Fruit fly (Drosophila melanogaster) whole organism, embryonic: ENCODE data around the gene Hpr1.
A peak's percentile ranks its signal among the peaks of the same experiment; 100 is the strongest.

Source experiments
- B-H2 ChIP-seq: fragments of 200-800 bp; sonication (Bioruptor generic); optimal IDR thresholded peaks from 2 replicates; lab custom pipeline; 2018; ENCODE audit warnings: missing biosample characterization, mild to moderate bottlenecking, missing genetic modification characterization
- CG10543 ChIP-seq: fragments of 200-800 bp; sonication (Bioruptor generic); optimal IDR thresholded peaks from 3 replicates; lab custom pipeline; 2017; ENCODE audit warnings: missing biosample characterization, mild to moderate bottlenecking, missing genetic modification characterization, moderate library complexity
- CG12769 ChIP-seq: fragments of 200-800 bp; sonication (Bioruptor generic); optimal IDR thresholded peaks from 2 replicates; lab custom pipeline; 2019; ENCODE audit warnings: missing biosample characterization, mild to moderate bottlenecking, missing genetic modification characterization, moderate library complexity
- CG14014 ChIP-seq: fragments of 200-800 bp; sonication (Bioruptor generic); IDR thresholded peaks from 2 replicates; pipeline ENCODE4 v1.3.6; 2022; ENCODE audit warnings: missing biosample characterization, missing genetic modification characterization
- CG2199 ChIP-seq: fragments of 200-800 bp; sonication (Bioruptor generic); IDR thresholded peaks from 3 replicates; pipeline ENCODE4 v1.3.6; 2022; ENCODE audit warnings: missing biosample characterization, missing genetic modification characterization
- CG32532 ChIP-seq: fragments of 200-800 bp; sonication (Bioruptor generic); IDR thresholded peaks from 2 replicates; pipeline ENCODE4 v1.3.6; 2022; ENCODE audit warnings: missing biosample characterization, missing genetic modification characterization
- CG33213 ChIP-seq: fragments of 200-800 bp; sonication (Bioruptor generic); optimal IDR thresholded peaks from 3 replicates; lab custom pipeline; 2016; ENCODE audit warnings: missing biosample characterization, missing genetic modification characterization
- CG34376 ChIP-seq: fragments of 200-800 bp; sonication (Bioruptor generic); optimal IDR thresholded peaks from 2 replicates; lab custom pipeline; 2018; ENCODE audit warnings: missing biosample characterization, mild to moderate bottlenecking, missing genetic modification characterization
- CG6689 ChIP-seq: fragments of 200-800 bp; sonication (Bioruptor generic); IDR thresholded peaks from 2 replicates; pipeline ENCODE4 v1.3.6; 2022; ENCODE audit warnings: missing biosample characterization, missing genetic modification characterization
- Deaf1 ChIP-seq: fragments of 200-800 bp; optimal IDR thresholded peaks from 3 replicates; lab custom pipeline; 2019; ENCODE audit warnings: missing biosample characterization, mild to moderate bottlenecking, missing genetic modification characterization, moderate library complexity
- Drgx ChIP-seq: fragments of 200-800 bp; sonication (Bioruptor generic); IDR thresholded peaks from 2 replicates; pipeline ENCODE4 v1.3.6; 2022; ENCODE audit warnings: missing biosample characterization, missing genetic modification characterization
- Eip74EF ChIP-seq, 2 experiments: fragments of 200-800 bp in 1 of 2; fragments of >200 bp in 1 of 2; sonication (Bioruptor generic) in 1 of 2; optimal IDR thresholded peaks; 2 replicates each; lab custom pipeline; 2017 to 2019; ENCODE audit warnings: missing biosample characterization in 2 of 2, missing genetic modification characterization in 2 of 2, mild to moderate bottlenecking in 1 of 2, moderate library complexity in 1 of 2
- Hey ChIP-seq: fragments of 200-800 bp; sonication (Bioruptor generic); optimal IDR thresholded peaks from 3 replicates; lab custom pipeline; 2018; ENCODE audit warnings: missing biosample characterization, mild to moderate bottlenecking, missing genetic modification characterization
- HmgZ ChIP-seq: fragments of 200-800 bp; sonication (Bioruptor generic); optimal IDR thresholded peaks from 2 replicates; lab custom pipeline; 2018; ENCODE audit warnings: missing biosample characterization, mild to moderate bottlenecking, missing genetic modification characterization
- Hsf ChIP-seq: fragments of 200-800 bp; sonication (Bioruptor generic); optimal IDR thresholded peaks from 3 replicates; lab custom pipeline; 2016; ENCODE audit warnings: missing biosample characterization, missing genetic modification characterization
- Max ChIP-seq: fragments of 200-800 bp; sonication (Bioruptor generic); optimal IDR thresholded peaks from 2 replicates; lab custom pipeline; 2016; ENCODE audit warnings: missing biosample characterization, mild to moderate bottlenecking, missing genetic modification characterization
- Mrtf ChIP-seq: fragments of 200-800 bp; sonication (Bioruptor generic); IDR thresholded peaks from 3 replicates; pipeline ENCODE4 v1.3.6; 2022; ENCODE audit warnings: missing biosample characterization, missing genetic modification characterization
- Neu2 ChIP-seq: fragments of 200-800 bp; sonication (Bioruptor generic); optimal IDR thresholded peaks from 3 replicates; lab custom pipeline; 2016; ENCODE audit warnings: missing biosample characterization, missing genetic modification characterization, borderline replicate concordance
- Opbp ChIP-seq: fragments of 200-800 bp; sonication (Bioruptor generic); IDR thresholded peaks from 3 replicates; pipeline ENCODE4 v1.3.6; 2022; ENCODE audit warnings: missing biosample characterization, missing genetic modification characterization; ENCODE audit not compliant: partially characterized antibody
- Pdp1 ChIP-seq, 2 experiments: fragments of 200-800 bp; sonication (Bioruptor generic); optimal IDR thresholded peaks; 3 replicates each; lab custom pipeline; 2016; ENCODE audit warnings: missing biosample characterization in 2 of 2, missing genetic modification characterization in 2 of 2, mild to moderate bottlenecking in 1 of 2, moderate library complexity in 1 of 2
- Ptx1 ChIP-seq: fragments of 200-800 bp; sonication (Bioruptor generic); IDR thresholded peaks from 2 replicates; pipeline ENCODE4 v1.3.6; 2022; ENCODE audit warnings: missing biosample characterization, missing genetic modification characterization
- Stat92E ChIP-seq, 3 experiments: fragments of >200 bp in 2 of 3; fragments of 200-800 bp in 1 of 3; sonication (Bioruptor generic) in 1 of 3; optimal IDR thresholded peaks; 2 replicates each; lab custom pipeline; 2017 to 2019; ENCODE audit warnings: missing biosample characterization in 3 of 3, missing genetic modification characterization in 3 of 3, mild to moderate bottlenecking in 1 of 3, moderate library complexity in 1 of 3
- Usf ChIP-seq: fragments of 200-800 bp; sonication (Bioruptor generic); optimal IDR thresholded peaks from 2 replicates; lab custom pipeline; 2017; ENCODE audit warnings: missing genotype, missing biosample characterization, missing genetic modification characterization
- chinmo ChIP-seq: fragments of 200-800 bp; sonication (Bioruptor generic); IDR thresholded peaks from 4 replicates; pipeline ENCODE4 v1.3.6; 2022; ENCODE audit warnings: missing biosample characterization, missing genetic modification characterization; ENCODE audit not compliant: partially characterized antibody
- chn ChIP-seq: fragments of 200-800 bp; sonication (Bioruptor generic); optimal IDR thresholded peaks from 2 replicates; lab custom pipeline; 2016; ENCODE audit warnings: missing biosample characterization, missing genetic modification characterization
- cwo ChIP-seq: fragments of 200-800 bp; sonication (Bioruptor generic); optimal IDR thresholded peaks from 3 replicates; lab custom pipeline; 2017; ENCODE audit warnings: missing biosample characterization, missing genetic modification characterization, mild to moderate bottlenecking, moderate library complexity, missing genetic modification reagents
- dmrt11E ChIP-seq: fragments of 200-800 bp; sonication (Bioruptor generic); optimal IDR thresholded peaks from 3 replicates; lab custom pipeline; 2018; ENCODE audit warnings: missing biosample characterization, mild to moderate bottlenecking, missing genetic modification characterization, moderate library complexity
- dysf ChIP-seq: fragments of 200-800 bp; sonication (Bioruptor generic); IDR thresholded peaks from 3 replicates; pipeline ENCODE4 v1.3.6; 2022; ENCODE audit warnings: missing biosample characterization, missing genetic modification characterization
- exex ChIP-seq: fragments of 200-800 bp; sonication (Bioruptor generic); optimal IDR thresholded peaks from 4 replicates; lab custom pipeline; 2018; ENCODE audit warnings: missing biosample characterization, mild to moderate bottlenecking, missing genetic modification characterization, moderate library complexity
- ftz-f1 ChIP-seq: fragments of 200-800 bp; sonication (Bioruptor generic); optimal IDR thresholded peaks from 2 replicates; lab custom pipeline; 2016; ENCODE audit warnings: missing biosample characterization, missing genetic modification characterization
- grn ChIP-seq: fragments of 200-800 bp; sonication (Bioruptor generic); optimal IDR thresholded peaks from 3 replicates; lab custom pipeline; 2017; ENCODE audit warnings: missing biosample characterization, missing genetic modification characterization
- gsb-n ChIP-seq: fragments of 200-800 bp; sonication (Bioruptor generic); optimal IDR thresholded peaks from 3 replicates; lab custom pipeline; 2018; ENCODE audit warnings: missing biosample characterization, mild to moderate bottlenecking, missing genetic modification characterization
- hb ChIP-seq: fragments of 200-800 bp; sonication (Bioruptor generic); IDR thresholded peaks from 3 replicates; pipeline ENCODE4 v1.3.6; 2022; ENCODE audit warnings: missing biosample characterization, missing genetic modification characterization; ENCODE audit not compliant: partially characterized antibody
- mirr ChIP-seq: fragments of 200-800 bp; sonication (Bioruptor generic); optimal IDR thresholded peaks from 3 replicates; lab custom pipeline; 2018; ENCODE audit warnings: missing biosample characterization, mild to moderate bottlenecking, missing genetic modification characterization
- pita ChIP-seq: fragments of 200-800 bp; sonication (Bioruptor generic); optimal IDR thresholded peaks from 2 replicates; lab custom pipeline; 2017; ENCODE audit warnings: missing biosample characterization, mild to moderate bottlenecking, missing genetic modification characterization
- sens-2 ChIP-seq: fragments of 200-800 bp; sonication (Bioruptor generic); IDR thresholded peaks from 2 replicates; pipeline ENCODE4 v1.3.6; 2022; ENCODE audit warnings: missing biosample characterization, missing genetic modification characterization
- slp2 ChIP-seq: fragments of 200-800 bp; sonication (Bioruptor generic); optimal IDR thresholded peaks from 2 replicates; lab custom pipeline; 2016; ENCODE audit warnings: missing biosample characterization, missing genetic modification characterization
- so ChIP-seq: fragments of 200-800 bp; sonication (Bioruptor generic); IDR thresholded peaks from 3 replicates; pipeline ENCODE4 v1.3.6; 2022; ENCODE audit warnings: missing biosample characterization, missing genetic modification characterization
- sug ChIP-seq: fragments of 200-800 bp; optimal IDR thresholded peaks from 2 replicates; lab custom pipeline; 2019; ENCODE audit warnings: missing biosample characterization, mild to moderate bottlenecking, missing genetic modification characterization, moderate library complexity
- tin ChIP-seq: fragments of 200-800 bp; sonication (Bioruptor generic); optimal IDR thresholded peaks from 3 replicates; lab custom pipeline; 2016; ENCODE audit warnings: missing biosample characterization, missing genetic modification characterization
- ttk ChIP-seq: fragments of 200-800 bp; sonication (Bioruptor generic); IDR thresholded peaks from 2 replicates; pipeline ENCODE4 v2.1.2; 2022; ENCODE audit warnings: missing biosample characterization, missing genetic modification characterization

Hpr1 gene

dm6 chr3R:5824456-5824855, 3.2 kb upstream of the Hpr1 start, which contains the start of the genes Sec20 and dgrn (continued):
- TF ChIP-seq pita (GFP tag; lab: Kevin White, UChicago) (no peak), CG33213 (peak; percentile 20), B-H2 (GFP tag; lab: Kevin White, UChicago) (peak; percentile 81)

DNA sequence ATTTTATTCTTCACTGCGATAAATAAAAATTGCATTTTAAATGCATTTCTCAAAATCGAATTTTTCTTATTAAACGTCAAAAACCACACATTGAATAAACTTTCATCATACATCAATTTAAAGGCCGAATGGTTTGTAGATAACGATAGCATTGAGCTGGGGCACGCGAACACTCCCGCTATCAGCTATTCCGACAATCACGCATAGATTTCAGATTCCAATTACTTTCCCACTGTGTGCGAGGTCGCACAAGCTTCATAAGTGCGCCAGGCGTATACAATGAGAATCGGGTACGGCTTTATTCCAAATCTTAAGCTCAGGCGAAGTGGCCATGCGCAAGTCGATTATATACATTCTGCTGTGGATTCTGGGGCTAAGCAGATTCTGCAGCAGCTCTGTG, 510 bp upstream of the Hpr1 start, which contains the start of gene CG46303:
TSS of gene CG46303 (plus strand) at position 223 of the 400 bp plus-strand sequence.
- no peak for TF ChIP-seq gsb-n (tag; lab: Kevin White, UChicago)
- TF ChIP-seq exex (tag; lab: Kevin White, UChicago): peak; percentile 81
- peak; percentile 59 for TF ChIP-seq grn
- peak; percentile 12; the same call in 1 of the 3 replicates for TF ChIP-seq dysf (GFP tag; lab: Robert Waterston, UW)
- peak; percentile 23 for TF ChIP-seq CG10543 (GFP tag; lab: Kevin White, UChicago)
- TF ChIP-seq cwo (GFP tag; lab: Kevin White, UChicago): peak; percentile 25
- no peak for TF ChIP-seq hb (GFP tag; lab: Robert Waterston, UW)
- TF ChIP-seq sens-2 (GFP tag; lab: Robert Waterston, UW): no peak
- peak in 1 of 2 experiments; percentile 8 for TF ChIP-seq Pdp1 (GFP tag; optimal IDR thresholded peaks at IDR 0.05; lab: Kevin White, UChicago)
- TF ChIP-seq ttk (GFP tag; lab: Robert Waterston, UW): no peak
- TF ChIP-seq mirr (GFP tag; lab: Kevin White, UChicago): peak; percentile 65
- peak; percentile 39; the same call in 1 of the 3 replicates for TF ChIP-seq CG2199 (GFP tag; lab: Robert Waterston, UW)
- no peak for TF ChIP-seq tin
- peak; percentile 24 for TF ChIP-seq Hey (tag; lab: Kevin White, UChicago)
- TF ChIP-seq sug: peak; percentile 76
- no peak for TF ChIP-seq dmrt11E
- TF ChIP-seq ftz-f1: peak; percentile 77
- TF ChIP-seq CG14014 (GFP tag; lab: Robert Waterston, UW): no peak
- no peak for TF ChIP-seq Opbp (GFP tag; lab: Robert Waterston, UW)
- no peak for TF ChIP-seq slp2 (GFP tag; lab: Kevin White, UChicago)
- TF ChIP-seq HmgZ (tag; lab: Kevin White, UChicago): peak; percentile 1
- peak; percentile 23 for TF ChIP-seq CG34376 (GFP tag; lab: Kevin White, UChicago)
- TF ChIP-seq Neu2 (GFP tag; lab: Kevin White, UChicago): no peak
- TF ChIP-seq Eip74EF (GFP tag; optimal IDR thresholded peaks at IDR 0.05; lab: Kevin White, UChicago): no peak

- TF ChIP-seq Usf: no peak
- TF ChIP-seq CG32532 (GFP tag; lab: Robert Waterston, UW): 0 out of 2 replicates have a peak, but pooled peaks have one; percentile 16
- TF ChIP-seq Deaf1: peak; percentile 25
- TF ChIP-seq so (GFP tag; lab: Robert Waterston, UW): no peak
- TF ChIP-seq Hsf: no peak
- no peak for TF ChIP-seq Max
- TF ChIP-seq Drgx (GFP tag; lab: Robert Waterston, UW): peak; percentile 27; the same call in 1 of the 2 replicates
- no peak for TF ChIP-seq Ptx1 (GFP tag; lab: Robert Waterston, UW)
- no peak for TF ChIP-seq Mrtf (GFP tag; lab: Robert Waterston, UW)
- TF ChIP-seq CG12769 (tag; lab: Kevin White, UChicago): no peak
- no peak for TF ChIP-seq Stat92E (GFP tag; optimal IDR thresholded peaks at IDR 0.05; lab: Kevin White, UChicago)
- TF ChIP-seq chinmo (GFP tag; lab: Robert Waterston, UW): 0 out of 4 replicates have a peak, but pooled peaks have one; percentile 74
- TF ChIP-seq chn (GFP tag; lab: Kevin White, UChicago): no peak
- no peak for TF ChIP-seq CG6689
Observed at dm6 chr3R:5813157-5813659, 8.0 kb downstream of the Hpr1 start, which contains the start of gene CG42675. Gene CG42675 (plus strand): TSS chr3R:5813609.
